Worm (Caenorhabditis elegans): Measurements from ENCODE around the gene rbm-26.

DNA sequence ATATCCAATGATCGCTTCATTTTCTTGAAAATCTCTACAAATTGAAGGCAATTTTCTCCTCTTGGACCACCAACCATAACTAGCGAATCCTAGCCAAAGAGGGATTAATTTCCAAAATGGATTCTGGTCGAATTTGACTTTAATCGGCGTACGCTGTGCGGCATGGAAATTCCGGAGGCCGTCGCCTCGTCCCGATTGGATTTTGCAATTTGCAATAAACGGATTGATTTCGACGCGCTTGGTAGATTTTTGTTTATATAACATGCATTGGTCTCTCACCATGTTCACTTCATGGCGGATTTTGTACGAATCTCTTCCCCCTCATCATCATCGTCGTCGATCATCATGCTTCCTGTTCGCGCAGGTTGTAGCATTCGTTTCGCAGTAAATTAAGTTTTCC, 45.6 kb upstream of the rbm-26 start:
- TF ChIP-seq elt-1 (tag; optimal IDR thresholded peaks at IDR 0.05) (no peak), lsy-2 (tag; optimal IDR thresholded peaks at IDR 0.05) (no peak)

Measured in whole organism, L2 larva.